Worm (Caenorhabditis elegans): ENCODE measurements around the gene F22F1.2.

F22F1.2 gene

DNA sequence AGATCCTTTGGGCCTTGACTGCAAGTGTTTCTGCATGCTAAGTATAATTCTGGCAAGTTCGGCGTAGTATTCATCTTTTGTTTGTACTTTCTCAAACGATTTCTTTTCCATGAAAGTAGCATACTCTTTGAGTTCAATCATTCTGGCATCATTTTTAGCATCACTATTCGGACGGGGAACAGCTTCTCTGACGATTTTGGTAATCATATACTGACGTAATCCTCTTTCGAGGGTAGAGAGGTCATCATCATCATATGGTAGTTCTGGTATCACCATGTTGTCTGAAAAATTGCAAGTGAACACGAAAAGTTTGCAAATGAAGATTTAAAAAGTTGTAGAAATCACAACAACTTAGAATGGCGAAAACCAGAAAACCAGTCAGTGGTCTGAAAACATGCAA lies 12.3 kb upstream of the F22F1.2 start, which contains the start of gene F22F1.3:
Gene F22F1.3 (minus strand): TSS at position 281 of the 400 bp plus-strand sequence.
- no peak for TF ChIP-seq ama-1 (optimal IDR thresholded peaks at IDR 0.05)
- no peak for TF ChIP-seq hnd-1 (tag; optimal IDR thresholded peaks at IDR 0.05)

ce11 chrX:8160016-8160415 lies 9.5 kb upstream of the F22F1.2 start:
- TF ChIP-seq sea-1 (GFP tag; conservative IDR thresholded peaks at IDR 0.05) = 0 out of 2 replicates have a peak, but pooled peaks have one; percentile 16
- no peak for TF ChIP-seq hmbx-1 (tag; optimal IDR thresholded peaks at IDR 0.05)
- TF ChIP-seq ama-1 (optimal IDR thresholded peaks at IDR 0.05) = peak; percentile 86

- TF ChIP-seq tra-4 (tag; optimal IDR thresholded peaks at IDR 0.05) (no peak), ama-1 (optimal IDR thresholded peaks at IDR 0.05) (peak; percentile 97), F13C5.2 (tag; optimal IDR thresholded peaks at IDR 0.05) (peak; percentile 3), scrt-1 (GFP tag; IDR thresholded peaks at IDR 0.05) (0 out of 2 replicates have a peak, but pooled peaks have one; percentile 14), tbx-11 (GFP tag; IDR thresholded peaks at IDR 0.05) (0 out of 2 replicates have a peak, but pooled peaks have one; percentile 37), B0310.2 (tag; optimal IDR thresholded peaks at IDR 0.05) (peak; percentile 69), sea-1 (GFP tag; conservative IDR thresholded peaks at IDR 0.05) (peak; percentile 81), hnd-1 (tag; optimal IDR thresholded peaks at IDR 0.05) (no peak), hmbx-1 (tag; optimal IDR thresholded peaks at IDR 0.05) (no peak), ceh-13 (GFP tag; optimal IDR thresholded peaks at IDR 0.05) (no peak), tbx-37 (GFP tag; conservative IDR thresholded peaks at IDR 0.05) (0 out of 2 replicates have a peak, but pooled peaks have one; percentile 19), ets-7 (tag; optimal IDR thresholded peaks at IDR 0.05) (no peak), pes-1 (GFP tag; IDR thresholded peaks at IDR 0.05) (peak; percentile 42; the same call in 1 of the 2 replicates), aly-1 (tag; optimal IDR thresholded peaks at IDR 0.05) (peak; percentile 21), hmg-4 (GFP tag; optimal IDR thresholded peaks at IDR 0.05) (peak; percentile 54), flt-1 (GFP tag; IDR thresholded peaks at IDR 0.05) (no peak), ceh-36 (tag; optimal IDR thresholded peaks at IDR 0.05) (peak; percentile 55)
These were observed 8.7 kb upstream of the F22F1.2 start, which contains the start of gene hil-3 for ce11 chrX:8158975-8159813. Gene hil-3 (plus strand): TSS chrX:8159169.

ce11 chrX:8157132-8157531 lies 6.6 kb upstream of the F22F1.2 start:
- TF ChIP-seq hmg-4 (GFP tag; optimal IDR thresholded peaks at IDR 0.05) (peak; percentile 73), tra-4 (tag; optimal IDR thresholded peaks at IDR 0.05) (no peak), scrt-1 (GFP tag; IDR thresholded peaks at IDR 0.05) (no peak), aly-1 (tag; optimal IDR thresholded peaks at IDR 0.05) (no peak), hmbx-1 (tag; optimal IDR thresholded peaks at IDR 0.05) (no peak), ama-1 (optimal IDR thresholded peaks at IDR 0.05) (no peak), ceh-36 (tag; optimal IDR thresholded peaks at IDR 0.05) (no peak), hnd-1 (tag; optimal IDR thresholded peaks at IDR 0.05) (no peak), sea-1 (GFP tag; conservative IDR thresholded peaks at IDR 0.05) (peak; percentile 65; the same call in 1 of the 2 replicates), B0310.2 (tag; optimal IDR thresholded peaks at IDR 0.05) (no peak), flt-1 (GFP tag; IDR thresholded peaks at IDR 0.05) (peak; percentile 59; the same call in 1 of the 2 replicates), ets-7 (tag; optimal IDR thresholded peaks at IDR 0.05) (no peak), pes-1 (GFP tag; IDR thresholded peaks at IDR 0.05) (peak; percentile 31; the same call in 1 of the 2 replicates), F13C5.2 (tag; optimal IDR thresholded peaks at IDR 0.05) (no peak), ceh-13 (GFP tag; optimal IDR thresholded peaks at IDR 0.05) (no peak), tbx-37 (GFP tag; conservative IDR thresholded peaks at IDR 0.05) (no peak), tbx-11 (GFP tag; IDR thresholded peaks at IDR 0.05) (no peak)

DNA sequence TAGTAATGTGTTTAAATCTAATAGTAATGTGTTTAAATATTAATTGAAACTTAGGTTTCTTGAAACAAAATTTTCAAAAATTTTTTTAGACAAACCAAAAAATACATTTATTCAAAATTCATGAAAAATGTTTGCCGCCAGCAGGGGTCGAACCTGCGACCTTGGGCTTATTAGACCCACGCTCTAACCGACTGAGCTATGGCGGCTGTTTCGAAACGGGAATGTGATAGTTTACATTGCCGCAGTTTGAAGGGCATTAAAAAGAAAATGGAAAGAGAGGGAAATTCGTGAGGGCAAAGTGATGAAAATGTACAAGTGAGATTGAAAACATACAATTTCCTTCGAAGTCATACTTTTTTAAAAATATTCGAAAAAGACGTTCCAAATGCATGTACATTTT lies 6.0 kb upstream of the F22F1.2 start:
- 0 out of 2 replicates have a peak, but pooled peaks have one; percentile 30 for TF ChIP-seq pes-1 (GFP tag; IDR thresholded peaks at IDR 0.05)
- TF ChIP-seq tbx-11 (GFP tag; IDR thresholded peaks at IDR 0.05) = 0 out of 2 replicates have a peak, but pooled peaks have one; percentile 27
- TF ChIP-seq aly-1 (tag; optimal IDR thresholded peaks at IDR 0.05) = no peak
- TF ChIP-seq ceh-13 (GFP tag; optimal IDR thresholded peaks at IDR 0.05) = no peak
- TF ChIP-seq B0310.2 (tag; optimal IDR thresholded peaks at IDR 0.05) = no peak
- TF ChIP-seq flt-1 (GFP tag; IDR thresholded peaks at IDR 0.05) = 0 out of 2 replicates have a peak, but pooled peaks have one; percentile 37
- no peak for TF ChIP-seq F13C5.2 (tag; optimal IDR thresholded peaks at IDR 0.05)
- TF ChIP-seq scrt-1 (GFP tag; IDR thresholded peaks at IDR 0.05) = no peak
- TF ChIP-seq hnd-1 (tag; optimal IDR thresholded peaks at IDR 0.05) = no peak
- no peak for TF ChIP-seq ama-1 (optimal IDR thresholded peaks at IDR 0.05)
- no peak for TF ChIP-seq tra-4 (tag; optimal IDR thresholded peaks at IDR 0.05)
- TF ChIP-seq tbx-37 (GFP tag; conservative IDR thresholded peaks at IDR 0.05) = 0 out of 2 replicates have a peak, but pooled peaks have one; percentile 21
- TF ChIP-seq hmbx-1 (tag; optimal IDR thresholded peaks at IDR 0.05) = no peak
- no peak for TF ChIP-seq ets-7 (tag; optimal IDR thresholded peaks at IDR 0.05)
- no peak for TF ChIP-seq hmg-4 (GFP tag; optimal IDR thresholded peaks at IDR 0.05)
- TF ChIP-seq ceh-36 (tag; optimal IDR thresholded peaks at IDR 0.05) = no peak
- TF ChIP-seq sea-1 (GFP tag; conservative IDR thresholded peaks at IDR 0.05) = peak; percentile 45

ce11 chrX:8155969-8156368 lies 5.4 kb upstream of the F22F1.2 start:
- TF ChIP-seq hmg-4 (GFP tag; optimal IDR thresholded peaks at IDR 0.05) = peak; percentile 97
- TF ChIP-seq scrt-1 (GFP tag; IDR thresholded peaks at IDR 0.05) = peak; percentile 97
- TF ChIP-seq hnd-1 (tag; optimal IDR thresholded peaks at IDR 0.05) = peak; percentile 46
- TF ChIP-seq ceh-36 (tag; optimal IDR thresholded peaks at IDR 0.05) = peak; percentile 93
- TF ChIP-seq hmbx-1 (tag; optimal IDR thresholded peaks at IDR 0.05) = peak; percentile 71
- peak; percentile 83 for TF ChIP-seq ceh-13 (GFP tag; optimal IDR thresholded peaks at IDR 0.05)
- TF ChIP-seq flt-1 (GFP tag; IDR thresholded peaks at IDR 0.05) = peak; percentile 96
- TF ChIP-seq pes-1 (GFP tag; IDR thresholded peaks at IDR 0.05) = peak; percentile 98
- TF ChIP-seq ets-7 (tag; optimal IDR thresholded peaks at IDR 0.05) = peak; percentile 46
- TF ChIP-seq tra-4 (tag; optimal IDR thresholded peaks at IDR 0.05) = peak; percentile 68
- TF ChIP-seq sea-1 (GFP tag; conservative IDR thresholded peaks at IDR 0.05) = peak; percentile 99
- TF ChIP-seq F13C5.2 (tag; optimal IDR thresholded peaks at IDR 0.05) = peak; percentile 78
- TF ChIP-seq tbx-11 (GFP tag; IDR thresholded peaks at IDR 0.05) = peak; percentile 91
- TF ChIP-seq ama-1 (optimal IDR thresholded peaks at IDR 0.05) = no peak
- TF ChIP-seq tbx-37 (GFP tag; conservative IDR thresholded peaks at IDR 0.05) = peak; percentile 94
- TF ChIP-seq aly-1 (tag; optimal IDR thresholded peaks at IDR 0.05) = no peak
- TF ChIP-seq B0310.2 (tag; optimal IDR thresholded peaks at IDR 0.05) = peak; percentile 87
